Fruit fly (Drosophila melanogaster): ENCODE measurements around the gene CG14369.

The CG14369 gene

dm6 chr3R:13612333-13612732 is 19.9 kb upstream of the CG14369 start, which contains the start of gene CG9757:
CG9757 (minus strand) TSS chr3R:13612433.
- no peak for TF ChIP-seq br (GFP tag; optimal IDR thresholded peaks at IDR 0.05)
- TF ChIP-seq brk (GFP tag; optimal IDR thresholded peaks at IDR 0.05) = no peak
- no peak for TF ChIP-seq h (GFP tag; optimal IDR thresholded peaks at IDR 0.05)
- TF ChIP-seq foxo (GFP tag; optimal IDR thresholded peaks at IDR 0.05) = no peak
- TF ChIP-seq rgr (GFP tag; optimal IDR thresholded peaks at IDR 0.05) = no peak
- TF ChIP-seq usp (GFP tag; optimal IDR thresholded peaks at IDR 0.05) = no peak
- TF ChIP-seq Hr78 (GFP tag; optimal IDR thresholded peaks at IDR 0.05) = no peak
- no peak for TF ChIP-seq dl (GFP tag; optimal IDR thresholded peaks at IDR 0.05; ENCODE audit: insufficient read depth in 1 of 2, partially characterized antibody in 2 of 2)
- no peak for TF ChIP-seq Dif (GFP tag; optimal IDR thresholded peaks at IDR 0.05; ENCODE audit: partially characterized antibody)
- no peak for TF ChIP-seq Dfd (GFP tag; optimal IDR thresholded peaks at IDR 0.05)
- TF ChIP-seq GATAd (GFP tag; optimal IDR thresholded peaks at IDR 0.05) = no peak
- no peak for TF ChIP-seq dmrt93B (GFP tag; optimal IDR thresholded peaks at IDR 0.05)
- TF ChIP-seq Hr83 (GFP tag; optimal IDR thresholded peaks at IDR 0.05; ENCODE audit: poor library complexity, severe bottlenecking) = no peak
- no peak for TF ChIP-seq woc (GFP tag; optimal IDR thresholded peaks at IDR 0.05)
- no peak for TF ChIP-seq Abd-B (GFP tag; optimal IDR thresholded peaks at IDR 0.05)
- no peak for TF ChIP-seq ey (GFP tag; optimal IDR thresholded peaks at IDR 0.05)
- no peak for TF ChIP-seq HLH106 (tag; optimal IDR thresholded peaks at IDR 0.05)

- TF ChIP-seq ey (GFP tag; optimal IDR thresholded peaks at IDR 0.05) = no peak
- no peak for TF ChIP-seq rgr (GFP tag; optimal IDR thresholded peaks at IDR 0.05)
- no peak for TF ChIP-seq sage (GFP tag; optimal IDR thresholded peaks at IDR 0.05)
- TF ChIP-seq usp (GFP tag; optimal IDR thresholded peaks at IDR 0.05) = no peak
- TF ChIP-seq brk (GFP tag; optimal IDR thresholded peaks at IDR 0.05) = no peak
- no peak for TF ChIP-seq br (GFP tag; optimal IDR thresholded peaks at IDR 0.05)
These were observed 16.7 kb upstream of the CG14369 start, which contains the start of gene CG9759 for dm6 chr3R:13609146-13609545. CG9759 (minus strand) TSS chr3R:13609246.

- no peak for TF ChIP-seq dl (GFP tag; optimal IDR thresholded peaks at IDR 0.05; ENCODE audit: insufficient read depth in 1 of 2, partially characterized antibody in 2 of 2)
- TF ChIP-seq ey (GFP tag; optimal IDR thresholded peaks at IDR 0.05) = no peak
- TF ChIP-seq Sp1 (GFP tag; optimal IDR thresholded peaks at IDR 0.05) = no peak
These were observed 8.1 kb upstream of the CG14369 start for dm6 chr3R:13600539-13600938.

- no peak for TF ChIP-seq fru (GFP tag; optimal IDR thresholded peaks at IDR 0.05)
- no peak for TF ChIP-seq Dfd (GFP tag; optimal IDR thresholded peaks at IDR 0.05)
- TF ChIP-seq Hr83 (GFP tag; optimal IDR thresholded peaks at IDR 0.05; ENCODE audit: poor library complexity, severe bottlenecking) = no peak
- no peak for TF ChIP-seq Jra (GFP tag; optimal IDR thresholded peaks at IDR 0.05)
- TF ChIP-seq sage (GFP tag; optimal IDR thresholded peaks at IDR 0.05) = no peak
- TF ChIP-seq Dif (GFP tag; optimal IDR thresholded peaks at IDR 0.05; ENCODE audit: partially characterized antibody) = no peak
- TF ChIP-seq Rel (GFP tag; optimal IDR thresholded peaks at IDR 0.05) = no peak
- TF ChIP-seq Rel (tag; optimal IDR thresholded peaks at IDR 0.05) = no peak
- no peak for TF ChIP-seq Vsx2 (GFP tag; optimal IDR thresholded peaks at IDR 0.05; ENCODE audit: partially characterized antibody)
- no peak for TF ChIP-seq CG32264 (GFP tag; optimal IDR thresholded peaks at IDR 0.05)
- no peak for TF ChIP-seq lola (GFP tag; optimal IDR thresholded peaks at IDR 0.05)
- TF ChIP-seq woc (GFP tag; optimal IDR thresholded peaks at IDR 0.05) = no peak
- TF ChIP-seq usp (GFP tag; optimal IDR thresholded peaks at IDR 0.05) = no peak
- TF ChIP-seq tai (GFP tag; optimal IDR thresholded peaks at IDR 0.05) = no peak
- no peak for TF ChIP-seq Hnf4 (GFP tag; optimal IDR thresholded peaks at IDR 0.05)
- no peak for TF ChIP-seq ey (GFP tag; optimal IDR thresholded peaks at IDR 0.05)
- no peak for TF ChIP-seq h (GFP tag; optimal IDR thresholded peaks at IDR 0.05)
- TF ChIP-seq rgr (GFP tag; optimal IDR thresholded peaks at IDR 0.05) = no peak
- no peak for TF ChIP-seq CG9705 (GFP tag; optimal IDR thresholded peaks at IDR 0.05)
These were observed 4.0 kb upstream of the CG14369 start for dm6 chr3R:13596409-13596808.

dm6 chr3R:13587697-13588096 is 4.8 kb downstream of the CG14369 start, which contains the start of gene CG14370:
CG14370 (plus strand) TSS chr3R:13587997.
- no peak for TF ChIP-seq Hr78 (GFP tag; optimal IDR thresholded peaks at IDR 0.05)

dm6 chr3R:13553875-13554399 is 38.5 kb downstream of the CG14369 start:
- TF ChIP-seq foxo (GFP tag; optimal IDR thresholded peaks at IDR 0.05) = no peak
- no peak for TF ChIP-seq jim (GFP tag; optimal IDR thresholded peaks at IDR 0.05)
